Worm (Caenorhabditis elegans) whole organism, early embryonic: ENCODE measurements around the gene Y60C6A.2.

ENCODE experiments used
- B0310.2 ChIP-seq: sonication (generic microtip); optimal IDR thresholded peaks from 2 replicates; lab custom pipeline; 2016; ENCODE audit warnings: mild to moderate bottlenecking, missing genetic modification characterization, missing compliant biosample characterization
- F13C5.2 ChIP-seq: sonication (generic microtip); optimal IDR thresholded peaks from 2 replicates; lab custom pipeline; 2017; ENCODE audit warnings: mild to moderate bottlenecking, missing genetic modification characterization, inconsistent platforms, missing compliant biosample characterization
- aly-1 ChIP-seq: sonication (generic microtip); optimal IDR thresholded peaks from 2 replicates; lab custom pipeline; 2016; ENCODE audit warnings: missing genetic modification characterization, missing compliant biosample characterization
- ama-1 ChIP-seq: fragments of 150-350 bp; optimal IDR thresholded peaks from 2 replicates; lab custom pipeline; 2014
- ceh-13 ChIP-seq: fragments of 200-800 bp; sonication (Bioruptor generic); optimal IDR thresholded peaks from 2 replicates; lab custom pipeline; 2018; ENCODE audit warnings: mild to moderate bottlenecking, missing genetic modification characterization, missing compliant biosample characterization
- ceh-36 ChIP-seq: sonication (generic microtip); optimal IDR thresholded peaks from 2 replicates; lab custom pipeline; 2016; ENCODE audit warnings: missing genetic modification characterization, inconsistent platforms, missing compliant biosample characterization
- ets-7 ChIP-seq: sonication (generic microtip); optimal IDR thresholded peaks from 2 replicates; lab custom pipeline; 2016; ENCODE audit warnings: missing genotype, missing genetic modification characterization, missing compliant biosample characterization
- flt-1 ChIP-seq: fragments of 200-800 bp; sonication (Bioruptor generic); IDR thresholded peaks from 2 replicates; pipeline ENCODE4 v1.3.6; 2022; ENCODE audit warnings: missing genetic modification characterization, missing compliant biosample characterization
- hmbx-1 ChIP-seq: sonication (generic microtip); optimal IDR thresholded peaks from 2 replicates; lab custom pipeline; 2016; ENCODE audit warnings: mild to moderate bottlenecking, missing genetic modification characterization, missing compliant biosample characterization
- hmg-4 ChIP-seq: fragments of 200-800 bp; sonication (Bioruptor generic); optimal IDR thresholded peaks from 2 replicates; lab custom pipeline; 2018; ENCODE audit warnings: mild to moderate bottlenecking, missing genetic modification characterization, missing compliant biosample characterization
- hnd-1 ChIP-seq: sonication (generic microtip); optimal IDR thresholded peaks from 2 replicates; lab custom pipeline; 2016; ENCODE audit warnings: missing genetic modification characterization, missing compliant biosample characterization
- pes-1 ChIP-seq: fragments of 200-800 bp; sonication (Bioruptor generic); IDR thresholded peaks from 2 replicates; pipeline ENCODE4 v1.3.6; 2022; ENCODE audit warnings: missing genetic modification reagents, missing genetic modification characterization, missing compliant biosample characterization
- scrt-1 ChIP-seq: fragments of 200-800 bp; sonication (Bioruptor generic); IDR thresholded peaks from 2 replicates; pipeline ENCODE4 v1.3.6; 2022; ENCODE audit warnings: missing genetic modification characterization, missing compliant biosample characterization
- sea-1 ChIP-seq: fragments of 200-800 bp; sonication (Bioruptor generic); conservative IDR thresholded peaks from 2 replicates; pipeline ENCODE4 v1.3.6; 2022; ENCODE audit warnings: missing genetic modification characterization, missing compliant biosample characterization
- tbx-11 ChIP-seq: fragments of 200-800 bp; sonication (Bioruptor generic); IDR thresholded peaks from 2 replicates; pipeline ENCODE4 v1.3.6; 2022; ENCODE audit warnings: missing genetic modification characterization, missing compliant biosample characterization
- tbx-37 ChIP-seq: fragments of 200-800 bp; sonication (Bioruptor generic); conservative IDR thresholded peaks from 2 replicates; pipeline ENCODE4 v1.3.6; 2022; ENCODE audit warnings: missing genetic modification reagents, missing genetic modification characterization, missing compliant biosample characterization
- tra-4 ChIP-seq: sonication (generic microtip); optimal IDR thresholded peaks from 2 replicates; lab custom pipeline; 2017; ENCODE audit warnings: missing genetic modification characterization, missing compliant biosample characterization

Gene Y60C6A.2

DNA sequence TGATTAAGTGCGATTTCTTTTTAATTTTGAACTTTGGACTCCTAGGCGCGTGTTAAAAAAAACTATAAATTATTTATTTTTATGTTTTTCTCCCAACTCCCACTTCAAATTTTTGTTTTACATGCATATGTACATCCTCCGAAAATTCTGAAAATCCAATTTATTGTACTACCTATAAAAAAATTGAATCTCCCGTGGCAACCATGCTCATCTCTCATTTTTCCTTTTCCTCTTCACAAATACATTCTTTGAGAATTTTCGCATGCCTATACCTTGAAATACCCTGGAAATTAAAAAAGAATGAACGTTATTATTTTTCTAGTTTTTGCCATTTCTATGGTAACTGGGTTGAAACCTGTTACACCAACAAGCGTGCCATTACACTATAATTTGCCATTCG lies 3.6 kb upstream of the Y60C6A.2 start, which contains the start of gene R02F11.10:
Gene R02F11.10, plus strand, starts transcription at position 301 of the 400 bp plus-strand sequence.
- no peak for TF ChIP-seq ets-7
- no peak for TF ChIP-seq ceh-36 (tag; lab: Kevin White, UChicago)
- no peak for TF ChIP-seq B0310.2 (tag; lab: Kevin White, UChicago)
- no peak for TF ChIP-seq tbx-37 (GFP tag; lab: Robert Waterston, UW)
- TF ChIP-seq pes-1 = no peak
- no peak for TF ChIP-seq F13C5.2 (tag; lab: Kevin White, UChicago)
- TF ChIP-seq hmbx-1 (tag; lab: Kevin White, UChicago) = no peak
- TF ChIP-seq ama-1 (lab: Kevin White, UChicago) = no peak
- no peak for TF ChIP-seq sea-1 (GFP tag; lab: Robert Waterston, UW)

DNA sequence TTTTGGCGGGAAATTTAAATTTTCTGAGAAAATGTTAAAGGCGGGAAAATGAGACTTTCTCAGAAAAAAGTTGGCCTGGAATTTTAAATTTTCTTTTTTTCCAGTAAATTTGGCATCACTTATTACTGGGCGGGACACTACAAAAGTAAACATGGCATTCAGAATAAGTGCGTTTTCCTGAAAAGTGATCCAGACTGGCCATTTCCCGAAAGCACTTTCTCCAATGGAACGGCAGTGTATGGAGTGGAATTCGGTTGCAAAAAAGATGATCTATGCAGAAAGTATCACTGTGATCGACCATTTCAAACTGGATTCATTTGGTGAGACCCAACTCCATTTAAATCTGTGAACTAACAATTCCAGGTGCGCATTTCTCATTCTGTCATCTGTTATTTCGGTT lies 2.6 kb upstream of the Y60C6A.2 start:
- no peak for TF ChIP-seq ceh-36 (tag; lab: Kevin White, UChicago)
- TF ChIP-seq ama-1 (lab: Kevin White, UChicago) = no peak
- TF ChIP-seq ets-7 = no peak
- no peak for TF ChIP-seq ceh-13 (GFP tag; lab: Kevin White, UChicago)
- TF ChIP-seq tbx-11 (GFP tag; lab: Robert Waterston, UW) = no peak
- TF ChIP-seq B0310.2 (tag; lab: Kevin White, UChicago) = no peak
- no peak for TF ChIP-seq F13C5.2 (tag; lab: Kevin White, UChicago)
- no peak for TF ChIP-seq sea-1 (GFP tag; lab: Robert Waterston, UW)
- no peak for TF ChIP-seq tbx-37 (GFP tag; lab: Robert Waterston, UW)
- TF ChIP-seq hmbx-1 (tag; lab: Kevin White, UChicago) = no peak
- no peak for TF ChIP-seq aly-1 (tag; lab: Kevin White, UChicago)
- no peak for TF ChIP-seq pes-1
- TF ChIP-seq scrt-1 (GFP tag; lab: Robert Waterston, UW) = no peak
- TF ChIP-seq hmg-4 (GFP tag; lab: Kevin White, UChicago) = no peak
- TF ChIP-seq tra-4 = no peak
- TF ChIP-seq hnd-1 = no peak

DNA sequence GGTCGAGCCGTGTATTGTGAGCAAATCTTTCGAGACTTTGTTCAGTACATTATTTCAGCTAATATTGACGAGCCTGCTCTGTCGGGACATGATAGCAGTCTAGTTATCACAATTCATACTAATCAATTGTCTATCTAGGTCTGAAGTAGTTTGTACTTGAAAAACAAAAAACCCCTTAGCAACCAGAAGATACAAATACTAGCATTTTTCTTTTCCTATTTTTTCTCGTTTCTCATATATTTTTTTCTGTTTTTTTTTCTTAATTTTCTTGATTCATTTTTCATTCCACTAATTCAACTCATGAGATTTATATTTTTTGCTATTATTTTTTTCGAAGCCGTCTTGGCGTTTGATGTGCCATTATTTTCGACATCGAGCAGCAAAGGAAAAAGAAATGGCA lies 1.9 kb upstream of the Y60C6A.2 start, which contains the start of gene R02F11.9:
Gene R02F11.9, plus strand, starts transcription at position 301 of the 400 bp plus-strand sequence.
- TF ChIP-seq tbx-11 (GFP tag; lab: Robert Waterston, UW) = no peak
- no peak for TF ChIP-seq ceh-36 (tag; lab: Kevin White, UChicago)
- TF ChIP-seq tbx-37 (GFP tag; lab: Robert Waterston, UW) = no peak
- no peak for TF ChIP-seq ama-1 (lab: Kevin White, UChicago)
- no peak for TF ChIP-seq hnd-1
- no peak for TF ChIP-seq flt-1 (GFP tag; lab: Robert Waterston, UW)
- no peak for TF ChIP-seq sea-1 (GFP tag; lab: Robert Waterston, UW)
- no peak for TF ChIP-seq pes-1
- no peak for TF ChIP-seq tra-4
- TF ChIP-seq hmg-4 (GFP tag; lab: Kevin White, UChicago) = no peak
- no peak for TF ChIP-seq B0310.2 (tag; lab: Kevin White, UChicago)
- TF ChIP-seq ets-7 = no peak
- TF ChIP-seq F13C5.2 (tag; lab: Kevin White, UChicago) = no peak
- TF ChIP-seq aly-1 (tag; lab: Kevin White, UChicago) = no peak

DNA sequence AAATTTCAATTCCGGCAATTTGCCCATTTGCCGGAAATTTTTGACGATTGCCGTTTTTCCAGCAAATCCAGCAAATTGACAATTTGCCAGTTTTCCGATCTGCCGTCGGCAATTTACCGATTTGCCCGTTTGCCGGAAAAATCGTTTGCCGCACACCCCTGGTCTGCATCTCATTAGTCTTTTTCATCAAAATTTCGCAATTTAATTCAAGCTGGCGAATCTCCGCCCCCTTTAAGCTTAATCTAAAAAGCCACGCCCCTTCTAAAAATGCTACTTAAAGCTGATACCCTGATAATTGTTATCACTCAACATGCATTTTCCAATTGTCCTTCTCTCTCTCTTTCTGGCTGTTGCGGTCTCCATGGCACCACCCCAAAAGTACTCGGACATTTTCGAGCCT lies 1.9 kb downstream of the Y60C6A.2 start, which contains the start of gene Y60C6A.1:
Gene Y60C6A.1, plus strand, starts transcription at position 301 of the 400 bp plus-strand sequence.
- TF ChIP-seq flt-1 (GFP tag; lab: Robert Waterston, UW) (no peak), ets-7 (no peak), ceh-13 (GFP tag; lab: Kevin White, UChicago) (no peak), F13C5.2 (tag; lab: Kevin White, UChicago) (no peak), ama-1 (lab: Kevin White, UChicago) (no peak), ceh-36 (tag; lab: Kevin White, UChicago) (no peak), tra-4 (no peak), tbx-37 (GFP tag; lab: Robert Waterston, UW) (no peak), tbx-11 (GFP tag; lab: Robert Waterston, UW) (no peak), sea-1 (GFP tag; lab: Robert Waterston, UW) (no peak)

DNA sequence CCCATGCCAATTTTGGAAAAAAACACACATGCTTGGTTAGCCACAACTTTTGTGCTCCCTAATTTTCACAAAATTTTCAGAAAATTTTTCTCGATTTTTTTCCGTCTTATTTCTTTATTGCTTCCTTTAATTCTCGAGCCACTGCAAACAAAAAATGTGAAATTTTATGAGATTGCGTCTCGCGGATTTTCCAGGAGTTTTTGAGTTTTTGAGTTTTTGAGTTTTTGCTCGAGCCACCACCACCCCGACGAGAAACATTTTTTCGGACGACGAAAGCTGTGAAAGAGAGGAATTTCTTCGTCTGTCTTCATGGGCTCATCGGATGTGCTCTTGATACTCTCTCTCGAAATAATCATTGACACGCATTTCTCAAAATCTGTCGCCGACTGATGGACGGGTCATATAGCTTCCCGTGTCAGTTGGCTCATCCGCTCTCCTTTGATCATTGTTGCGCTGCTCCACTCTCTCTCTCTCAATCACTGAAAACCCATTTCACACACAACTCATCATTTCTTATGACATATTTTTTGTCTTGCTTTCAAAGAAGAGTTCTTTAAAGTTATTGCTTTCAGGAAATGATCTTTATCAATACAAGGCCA lies 7.7 kb downstream of the Y60C6A.2 start, which contains the start of gene C18G1.1:
Gene C18G1.1, plus strand, starts transcription at position 573 of the 599 bp plus-strand sequence.
- TF ChIP-seq F13C5.2 (tag; lab: Kevin White, UChicago) (no peak), tbx-11 (GFP tag; lab: Robert Waterston, UW) (no peak), ceh-36 (tag; lab: Kevin White, UChicago) (no peak), flt-1 (GFP tag; lab: Robert Waterston, UW) (no peak), sea-1 (GFP tag; lab: Robert Waterston, UW) (no peak)

DNA sequence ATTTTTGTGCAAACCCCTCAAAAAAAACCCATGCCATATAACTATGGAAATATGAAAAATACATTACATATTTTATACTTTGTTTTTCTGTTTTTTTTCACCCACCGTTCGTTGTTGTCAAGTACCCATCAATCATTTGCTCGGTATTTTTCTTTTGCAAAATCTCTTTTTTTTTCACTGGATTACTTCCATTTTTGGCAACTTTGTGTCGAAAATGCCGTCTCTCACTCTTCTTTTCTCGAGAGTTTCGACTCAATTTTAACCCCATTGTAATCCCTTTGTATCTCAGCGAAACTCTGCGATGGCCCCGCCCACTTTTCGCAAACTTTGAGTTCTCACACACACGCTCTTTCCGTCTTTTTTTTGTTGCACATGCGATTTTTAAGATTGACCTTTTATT lies 10.1 kb downstream of the Y60C6A.2 start:
- no peak for TF ChIP-seq tbx-11 (GFP tag; lab: Robert Waterston, UW)
- TF ChIP-seq hmg-4 (GFP tag; lab: Kevin White, UChicago) = no peak
- no peak for TF ChIP-seq aly-1 (tag; lab: Kevin White, UChicago)
- TF ChIP-seq ets-7 = no peak
- no peak for TF ChIP-seq tbx-37 (GFP tag; lab: Robert Waterston, UW)
- no peak for TF ChIP-seq ceh-13 (GFP tag; lab: Kevin White, UChicago)
- no peak for TF ChIP-seq hmbx-1 (tag; lab: Kevin White, UChicago)
- TF ChIP-seq tra-4 = no peak
- TF ChIP-seq sea-1 (GFP tag; lab: Robert Waterston, UW) = no peak
- TF ChIP-seq pes-1 = no peak
- no peak for TF ChIP-seq F13C5.2 (tag; lab: Kevin White, UChicago)
- TF ChIP-seq scrt-1 (GFP tag; lab: Robert Waterston, UW) = no peak
- no peak for TF ChIP-seq ceh-36 (tag; lab: Kevin White, UChicago)

DNA sequence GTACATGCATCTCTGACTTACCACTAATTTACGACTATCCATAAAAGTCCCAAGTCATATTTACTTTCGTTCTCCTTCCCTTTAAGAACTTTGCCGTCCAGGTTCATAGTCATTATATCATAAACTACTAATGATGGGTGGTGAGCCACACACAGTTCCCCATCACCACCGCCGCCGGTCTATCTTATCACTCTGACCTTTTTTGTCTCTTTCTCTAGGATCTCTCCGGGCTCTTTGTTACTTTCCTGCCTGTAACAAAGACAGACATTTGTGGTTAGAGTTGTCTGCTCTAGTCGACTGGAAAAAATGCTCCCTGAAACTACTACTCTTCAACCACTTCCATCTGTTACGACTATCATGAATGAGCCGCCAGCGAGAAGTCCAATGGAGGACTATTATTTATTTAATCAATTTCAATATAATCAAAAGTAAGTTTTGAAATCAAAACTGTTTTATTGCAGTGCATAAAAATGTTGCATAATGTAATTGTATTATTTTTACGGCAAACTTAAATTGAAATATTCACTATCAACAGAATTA lies 14.8 kb downstream of the Y60C6A.2 start, which contains the start of gene elt-7:
Gene elt-7, plus strand, starts transcription at position 263 of the 540 bp plus-strand sequence.
- TF ChIP-seq tbx-11 (GFP tag; lab: Robert Waterston, UW) = no peak
- TF ChIP-seq ceh-13 (GFP tag; lab: Kevin White, UChicago) = no peak
- no peak for TF ChIP-seq ama-1 (lab: Kevin White, UChicago)
- TF ChIP-seq B0310.2 (tag; lab: Kevin White, UChicago) = no peak
- no peak for TF ChIP-seq ets-7
- no peak for TF ChIP-seq aly-1 (tag; lab: Kevin White, UChicago)
- TF ChIP-seq hmg-4 (GFP tag; lab: Kevin White, UChicago) = no peak
- TF ChIP-seq ceh-36 (tag; lab: Kevin White, UChicago) = no peak
